Worm (Caenorhabditis elegans) whole organism, L4/young adult: Measurements from ENCODE around the gene jmjd-3.1.

Experiments used
- W03F9.2 ChIP-seq: fragments of 150-350 bp; optimal IDR thresholded peaks from 2 replicates; lab custom pipeline; 2014; ENCODE audit warnings: missing biosample characterization, missing genetic modification characterization
- dao-5 ChIP-seq: sonication (generic microtip); optimal IDR thresholded peaks from 2 replicates; lab custom pipeline; 2016; ENCODE audit warnings: missing genotype, missing genetic modification characterization, moderate library complexity, missing compliant biosample characterization
- him-1 ChIP-seq: sonication (generic microtip); optimal IDR thresholded peaks from 2 replicates; lab custom pipeline; 2016; ENCODE audit warnings: missing genotype, missing genetic modification reagents, missing genetic modification characterization, missing compliant biosample characterization

DNA sequence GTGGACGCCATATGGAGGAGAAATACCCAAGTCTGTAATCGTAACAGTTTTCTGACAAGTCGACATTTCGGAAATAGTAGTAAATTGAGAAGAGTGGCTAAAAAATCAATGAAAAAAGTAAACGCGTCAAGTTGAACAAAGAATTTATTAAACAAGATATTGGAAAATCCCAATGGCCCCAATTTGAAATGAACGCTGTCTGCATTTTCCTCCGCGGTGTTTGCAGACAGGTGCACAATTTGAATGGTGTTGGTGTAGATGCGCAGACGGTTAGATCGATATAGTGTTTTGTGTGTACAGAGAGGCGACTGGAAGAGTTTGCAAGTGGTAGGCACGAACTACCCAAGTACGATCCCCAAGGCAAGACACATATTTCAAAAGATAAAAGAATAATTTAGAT, 34.2 kb downstream of the jmjd-3.1 start, which contains the start of the genes H35N09.2 and H35N09.1:
- TF ChIP-seq W03F9.2 (tag; lab: Kevin White, UChicago) (no peak), him-1 (tag; lab: Kevin White, UChicago) (no peak), dao-5 (tag; lab: Kevin White, UChicago) (no peak)
